Worm (Caenorhabditis elegans) whole organism, L1 larva: Measurements from ENCODE around the gene Y54E2A.4.

Experiments used
- C04F5.9 ChIP-seq: sonication (generic microtip); optimal IDR thresholded peaks from 2 replicates; lab custom pipeline; 2016; ENCODE audit warnings: missing genetic modification characterization, missing compliant biosample characterization
- C34B4.2 ChIP-seq: sonication (generic microtip); optimal IDR thresholded peaks from 2 replicates; lab custom pipeline; 2017; ENCODE audit warnings: mild to moderate bottlenecking, missing genetic modification characterization, missing compliant biosample characterization
- F16B12.6 ChIP-seq: fragments of 150-350 bp; optimal IDR thresholded peaks from 2 replicates; lab custom pipeline; 2014; ENCODE audit warnings: missing biosample characterization, missing genetic modification characterization
- aha-1 ChIP-seq: fragments of 150-350 bp; optimal IDR thresholded peaks from 2 replicates; lab custom pipeline; 2014; ENCODE audit warnings: missing biosample characterization, missing genetic modification characterization
- alr-1 ChIP-seq: fragments of 200-800 bp; sonication (Bioruptor generic); optimal IDR thresholded peaks from 2 replicates; lab custom pipeline; 2018; ENCODE audit warnings: borderline replicate concordance, mild to moderate bottlenecking, missing genetic modification characterization, missing compliant biosample characterization
- blmp-1 ChIP-seq: fragments of 150-350 bp; optimal IDR thresholded peaks from 2 replicates; lab custom pipeline; 2014; ENCODE audit warnings: missing biosample characterization, missing genetic modification characterization
- ceh-63 ChIP-seq: fragments of 200-800 bp; sonication (Bioruptor generic); optimal IDR thresholded peaks from 2 replicates; lab custom pipeline; 2018; ENCODE audit warnings: mild to moderate bottlenecking, missing genetic modification characterization, missing compliant biosample characterization
- dpl-1 ChIP-seq, 3 experiments: fragments of 150-350 bp in 2 of 3; sonication (generic microtip) in 1 of 3; optimal IDR thresholded peaks; 2 replicates each; lab custom pipeline; 2014 to 2017; ENCODE audit warnings: missing biosample characterization in 3 of 3, missing genetic modification characterization in 3 of 3, missing genetic modification reagents in 3 of 3
- efl-1 ChIP-seq, 4 experiments: fragments of 150-350 bp; optimal IDR thresholded peaks in 3 of 4; peaks in 1 of 4; 1 replicate in 1 of 4; 2 replicates in 3 of 4; lab custom pipeline; 2014; ENCODE audit warnings: missing biosample characterization in 2 of 4, missing genetic modification characterization in 2 of 4, missing genetic modification reagents in 2 of 4
- efl-3 ChIP-seq: fragments of 200-800 bp; sonication (Bioruptor generic); optimal IDR thresholded peaks from 2 replicates; lab custom pipeline; 2018; ENCODE audit warnings: mild to moderate bottlenecking, missing genetic modification characterization, missing compliant biosample characterization
- egl-13 ChIP-seq: sonication (generic microtip); optimal IDR thresholded peaks from 2 replicates; lab custom pipeline; 2016; ENCODE audit warnings: missing genotype, missing genetic modification reagents, missing genetic modification characterization, missing compliant biosample characterization
- elt-2 ChIP-seq: sonication (generic microtip); optimal IDR thresholded peaks from 2 replicates; lab custom pipeline; 2016; ENCODE audit warnings: missing genetic modification characterization, mild to moderate bottlenecking, inconsistent platforms, missing compliant biosample characterization, missing genetic modification reagents
- fkh-4 ChIP-seq: sonication (generic microtip); optimal IDR thresholded peaks from 2 replicates; lab custom pipeline; 2016; ENCODE audit warnings: missing compliant biosample characterization, missing genetic modification characterization, borderline replicate concordance
- hlh-17 ChIP-seq: fragments of 200-800 bp; sonication (Bioruptor generic); optimal IDR thresholded peaks from 2 replicates; lab custom pipeline; 2018; ENCODE audit warnings: missing genetic modification characterization, mild to moderate bottlenecking, missing compliant biosample characterization, moderate library complexity, borderline replicate concordance
- isw-1 ChIP-seq: fragments of 200-800 bp; sonication (Bioruptor generic); IDR thresholded peaks from 2 replicates; pipeline ENCODE4 v1.3.6; 2022; ENCODE audit warnings: missing genetic modification characterization, missing compliant biosample characterization
- jun-1 ChIP-seq: fragments of 150-350 bp; optimal IDR thresholded peaks from 2 replicates; lab custom pipeline; 2014; ENCODE audit warnings: missing biosample characterization, missing genetic modification reagents, missing genetic modification characterization
- lin-13 ChIP-seq: fragments of 150-350 bp; optimal IDR thresholded peaks from 2 replicates; lab custom pipeline; 2014; ENCODE audit warnings: missing biosample characterization, missing genetic modification reagents, missing genetic modification characterization
- lin-14 ChIP-seq: fragments of 200-800 bp; sonication (Bioruptor generic); optimal IDR thresholded peaks from 2 replicates; lab custom pipeline; 2018; ENCODE audit warnings: mild to moderate bottlenecking, missing genetic modification characterization, moderate library complexity, missing compliant biosample characterization
- lin-35 ChIP-seq, 2 experiments: fragments of 150-350 bp; optimal IDR thresholded peaks; 2 replicates each; lab custom pipeline; 2014; ENCODE audit warnings: missing biosample characterization in 2 of 2, missing genetic modification characterization in 2 of 2, missing genetic modification reagents in 2 of 2
- lin-39 ChIP-seq: fragments of 150-350 bp; optimal IDR thresholded peaks from 2 replicates; lab custom pipeline; 2014; ENCODE audit warnings: missing biosample characterization, missing genetic modification reagents, missing genetic modification characterization
- lir-3 ChIP-seq: sonication (generic microtip); optimal IDR thresholded peaks from 2 replicates; lab custom pipeline; 2016; ENCODE audit warnings: mild to moderate bottlenecking, missing genetic modification characterization, moderate library complexity, missing compliant biosample characterization; ENCODE audit not compliant: poor library complexity
- lsy-2 ChIP-seq, 2 experiments: fragments of 150-350 bp; optimal IDR thresholded peaks; 2 replicates each; lab custom pipeline; 2014; ENCODE audit warnings: missing biosample characterization in 2 of 2, missing genetic modification characterization in 2 of 2
- mdl-1 ChIP-seq, 2 experiments: fragments of 150-350 bp; optimal IDR thresholded peaks; 2 replicates each; lab custom pipeline; 2014 to 2017; ENCODE audit warnings: missing biosample characterization in 2 of 2, missing genetic modification characterization in 2 of 2, inconsistent platforms in 1 of 2
- mep-1 ChIP-seq: fragments of 150-350 bp; optimal IDR thresholded peaks from 2 replicates; lab custom pipeline; 2014; ENCODE audit warnings: missing biosample characterization, missing genetic modification characterization
- nhr-12 ChIP-seq: sonication (generic microtip); optimal IDR thresholded peaks from 2 replicates; lab custom pipeline; 2017; ENCODE audit warnings: missing biosample characterization, missing genetic modification characterization
- nhr-19 ChIP-seq: fragments of 200-800 bp; sonication (Bioruptor generic); conservative IDR thresholded peaks from 2 replicates; pipeline ENCODE4 v1.3.6; 2022; ENCODE audit warnings: missing genetic modification characterization, missing compliant biosample characterization
- nhr-20 ChIP-seq: sonication (generic microtip); optimal IDR thresholded peaks from 2 replicates; lab custom pipeline; 2016; ENCODE audit warnings: mild to moderate bottlenecking, missing genetic modification characterization, missing compliant biosample characterization
- nhr-237 ChIP-seq: fragments of 150-350 bp; optimal IDR thresholded peaks from 2 replicates; lab custom pipeline; 2014; ENCODE audit warnings: missing biosample characterization, missing genetic modification characterization
- nhr-28 ChIP-seq: fragments of 150-350 bp; optimal IDR thresholded peaks from 2 replicates; lab custom pipeline; 2014; ENCODE audit warnings: missing biosample characterization, missing genetic modification characterization
- nhr-71 ChIP-seq: sonication (generic microtip); optimal IDR thresholded peaks from 2 replicates; lab custom pipeline; 2016; ENCODE audit warnings: mild to moderate bottlenecking, missing genetic modification characterization, moderate library complexity, missing compliant biosample characterization
- nhr-77 ChIP-seq: fragments of 150-350 bp; optimal IDR thresholded peaks from 2 replicates; lab custom pipeline; 2014; ENCODE audit warnings: missing biosample characterization, missing genetic modification characterization
- nhr-85 ChIP-seq: sonication (generic microtip); peaks from one replicate; lab custom pipeline; 2016; ENCODE audit warnings: missing genetic modification characterization, inconsistent platforms, missing compliant biosample characterization
- nhr-90 ChIP-seq: sonication (generic microtip); optimal IDR thresholded peaks from 2 replicates; lab custom pipeline; 2016; ENCODE audit warnings: mild to moderate bottlenecking, missing genetic modification characterization, missing compliant biosample characterization; ENCODE audit not compliant: poor library complexity
- pag-3 ChIP-seq: sonication (generic microtip); optimal IDR thresholded peaks from 2 replicates; lab custom pipeline; 2017; ENCODE audit warnings: missing genetic modification characterization, mild to moderate bottlenecking, missing compliant biosample characterization, antibody characterized with exemption, borderline replicate concordance; ENCODE audit not compliant: insufficient read depth
- pax-3 ChIP-seq: fragments of 200-800 bp; sonication (Bioruptor generic); optimal IDR thresholded peaks from 2 replicates; lab custom pipeline; 2018; ENCODE audit warnings: mild to moderate bottlenecking, missing genetic modification characterization, moderate library complexity, missing compliant biosample characterization
- pqm-1 ChIP-seq: sonication (generic microtip); optimal IDR thresholded peaks from 3 replicates; lab custom pipeline; 2017; ENCODE audit warnings: missing biosample characterization, missing genetic modification characterization
- skn-1 ChIP-seq: fragments of 150-350 bp; optimal IDR thresholded peaks from 2 replicates; lab custom pipeline; 2014; ENCODE audit warnings: missing biosample characterization, missing genetic modification characterization
- sox-4 ChIP-seq: sonication (generic microtip); optimal IDR thresholded peaks from 2 replicates; lab custom pipeline; 2016; ENCODE audit warnings: missing genetic modification characterization, missing compliant biosample characterization
- sup-37 ChIP-seq: fragments of 200-800 bp; sonication (Bioruptor generic); optimal IDR thresholded peaks from 2 replicates; lab custom pipeline; 2018; ENCODE audit warnings: mild to moderate bottlenecking, missing genetic modification characterization, missing compliant biosample characterization
- swsn-7 ChIP-seq: sonication (generic microtip); optimal IDR thresholded peaks from 2 replicates; lab custom pipeline; 2016; ENCODE audit warnings: missing genetic modification characterization, missing compliant biosample characterization
- tbx-2 ChIP-seq: sonication (generic microtip); optimal IDR thresholded peaks from 2 replicates; lab custom pipeline; 2016; ENCODE audit warnings: missing genetic modification characterization, missing compliant biosample characterization
- tlp-1 ChIP-seq: fragments of 150-350 bp; optimal IDR thresholded peaks from 2 replicates; lab custom pipeline; 2014; ENCODE audit warnings: missing biosample characterization, missing genetic modification characterization
- unc-30 ChIP-seq: sonication (generic microtip); optimal IDR thresholded peaks from 2 replicates; lab custom pipeline; 2017; ENCODE audit warnings: missing biosample characterization, missing genetic modification characterization
- unc-98 ChIP-seq: fragments of 200-800 bp; sonication (Bioruptor generic); IDR thresholded peaks from 2 replicates; pipeline ENCODE4 v1.3.6; 2022; ENCODE audit warnings: missing genetic modification characterization, missing compliant biosample characterization
- vab-15 ChIP-seq: sonication (generic microtip); optimal IDR thresholded peaks from 2 replicates; lab custom pipeline; 2017; ENCODE audit warnings: missing genotype, mild to moderate bottlenecking, missing genetic modification characterization, missing compliant biosample characterization
- xbp-1 ChIP-seq: sonication (generic microtip); optimal IDR thresholded peaks from 2 replicates; lab custom pipeline; 2016; ENCODE audit warnings: missing genetic modification characterization, missing compliant biosample characterization
- zag-1 ChIP-seq: fragments of 150-350 bp; optimal IDR thresholded peaks from 2 replicates; lab custom pipeline; 2014; ENCODE audit warnings: missing biosample characterization, missing genetic modification characterization
- zip-4 ChIP-seq: fragments of 200-800 bp; sonication (Bioruptor generic); optimal IDR thresholded peaks from 2 replicates; lab custom pipeline; 2018; ENCODE audit warnings: mild to moderate bottlenecking, missing genetic modification characterization, moderate library complexity, missing compliant biosample characterization
- ztf-4 ChIP-seq: fragments of 150-350 bp; optimal IDR thresholded peaks from 2 replicates; lab custom pipeline; 2014; ENCODE audit warnings: missing biosample characterization, missing genetic modification characterization

Y54E2A.4 gene

DNA sequence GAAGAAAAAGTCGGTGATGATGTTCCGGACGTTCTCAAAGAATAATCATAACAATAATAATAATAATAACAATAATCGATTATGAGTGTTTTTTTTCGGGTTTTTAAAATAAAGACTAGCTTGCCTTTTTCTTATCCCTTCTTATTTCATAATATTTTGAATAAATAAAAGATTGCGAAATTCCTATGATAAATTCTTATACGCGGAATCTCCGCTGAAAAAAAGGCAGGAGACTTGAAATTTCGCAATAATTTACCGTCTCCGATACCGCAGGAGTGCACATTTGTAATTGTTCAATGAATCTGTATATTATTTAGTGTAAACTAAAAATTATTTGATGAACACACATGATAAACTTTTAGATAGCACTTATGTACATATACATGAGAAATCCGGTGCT is 38.0 kb downstream of the Y54E2A.4 start (continued):
- TF ChIP-seq mep-1 (tag; lab: Kevin White, UChicago) = no peak

- peak; percentile 95 to 96 for TF ChIP-seq lsy-2 (tag; optimal IDR thresholded peaks at IDR 0.05; lab: Kevin White, UChicago)
- TF ChIP-seq tlp-1 (tag; lab: Kevin White, UChicago) = no peak
- TF ChIP-seq fkh-4 = peak; percentile 99
- TF ChIP-seq ceh-63 = peak; percentile 70
- peak; percentile 90 for TF ChIP-seq vab-15 (tag; lab: Kevin White, UChicago)
- TF ChIP-seq nhr-19 (GFP tag; lab: Robert Waterston, UW) = peak; percentile 96
- TF ChIP-seq efl-3 (GFP tag; lab: Kevin White, UChicago) = peak; percentile 57
- peak; percentile 88 for TF ChIP-seq unc-98
- TF ChIP-seq C04F5.9 (tag; lab: Kevin White, UChicago) = peak; percentile 95
- TF ChIP-seq lin-39 = peak; percentile 92
- TF ChIP-seq mdl-1 (tag; optimal IDR thresholded peaks at IDR 0.05; lab: Kevin White, UChicago) = peak in 1 of 2 experiments; percentile 80
- peak; percentile 97 for TF ChIP-seq sox-4 (tag; lab: Kevin White, UChicago)
- TF ChIP-seq sup-37 = peak; percentile 88
- peak; percentile 93 to 98 for TF ChIP-seq efl-1 (optimal IDR thresholded peaks at IDR 0.05; lab: Kevin White, UChicago)
- TF ChIP-seq efl-1 (GFP tag; optimal IDR thresholded peaks at IDR 0.05 in 1 of 2; lab: Kevin White, UChicago) = peak; percentile 98 to 100
- no peak for TF ChIP-seq alr-1 (tag; lab: Kevin White, UChicago)
- TF ChIP-seq xbp-1 (tag; lab: Kevin White, UChicago) = peak; percentile 95
- peak; percentile 94 for TF ChIP-seq lin-13
- TF ChIP-seq nhr-12 (tag; lab: Kevin White, UChicago) = peak; percentile 16
- TF ChIP-seq skn-1 (tag; lab: Kevin White, UChicago) = peak; percentile 94
- peak; percentile 89 for TF ChIP-seq zag-1
- TF ChIP-seq C34B4.2 (tag; lab: Kevin White, UChicago) = peak; percentile 1
- no peak for TF ChIP-seq pag-3
- no peak for TF ChIP-seq pqm-1
- peak; percentile 98 for TF ChIP-seq tbx-2 (tag; lab: Kevin White, UChicago)
- peak; percentile 96 for TF ChIP-seq isw-1
- TF ChIP-seq hlh-17 = peak; percentile 55
- TF ChIP-seq swsn-7 (tag; lab: Kevin White, UChicago) = peak; percentile 96
- no peak for TF ChIP-seq unc-30 (tag; lab: Kevin White, UChicago)
- TF ChIP-seq lin-14 (GFP tag; lab: Kevin White, UChicago) = peak; percentile 93
- TF ChIP-seq jun-1 (tag; lab: Kevin White, UChicago) = peak; percentile 87
- TF ChIP-seq nhr-237 = peak; percentile 86
- TF ChIP-seq nhr-20 (tag; lab: Kevin White, UChicago) = peak; percentile 97
- peak; percentile 92 for TF ChIP-seq F16B12.6
- TF ChIP-seq nhr-77 (tag; lab: Kevin White, UChicago) = peak; percentile 98
- TF ChIP-seq elt-2 (tag; lab: Kevin White, UChicago) = peak; percentile 89
- TF ChIP-seq lir-3 (tag; lab: Kevin White, UChicago) = peak; percentile 98
- peak; percentile 26 for TF ChIP-seq nhr-28 (tag; lab: Kevin White, UChicago)
- TF ChIP-seq blmp-1 = peak; percentile 84
- TF ChIP-seq egl-13 (tag; lab: Kevin White, UChicago) = peak; percentile 98
- TF ChIP-seq dpl-1 (GFP tag; optimal IDR thresholded peaks at IDR 0.05; lab: Kevin White, UChicago) = peak; percentile 97 to 98 (median 97)
- TF ChIP-seq lin-35 (GFP tag; optimal IDR thresholded peaks at IDR 0.05; lab: Kevin White, UChicago) = peak; percentile 98
- peak; percentile 96 for TF ChIP-seq pax-3 (tag; lab: Kevin White, UChicago)
- TF ChIP-seq aha-1 (tag; lab: Kevin White, UChicago) = peak; percentile 51
- peak; percentile 98 for TF ChIP-seq nhr-85 (tag; lab: Kevin White, UChicago)
- TF ChIP-seq nhr-90 = peak; percentile 99
- TF ChIP-seq ztf-4 (tag; lab: Kevin White, UChicago) = peak; percentile 86
- TF ChIP-seq zip-4 (GFP tag; lab: Kevin White, UChicago) = peak; percentile 79
- peak; percentile 98 for TF ChIP-seq nhr-71 (tag; lab: Kevin White, UChicago)
Measured at ce11 chrII:14794935-14795454, 40.6 kb downstream of the Y54E2A.4 start, which contains the start of gene eif-3.B. Gene eif-3.B (plus strand): TSS chrII:14795404.
